Fruit fly (Drosophila melanogaster): Measurements from ENCODE around the gene spn-D.

Gene spn-D

dm6 chr3R:27185933-27186571 lies 20.5 kb downstream of the spn-D start (continued):
- TF ChIP-seq Eip78C (GFP tag) (peak; percentile 85), esn (GFP tag; optimal IDR thresholded peaks at IDR 0.05) (peak; percentile 66), CG1621 (tag; optimal IDR thresholded peaks at IDR 0.05) (peak; percentile 40), fd85E (GFP tag; optimal IDR thresholded peaks at IDR 0.05) (no peak), CG11762 (GFP tag; optimal IDR thresholded peaks at IDR 0.05; ENCODE audit: insufficient read depth) (no peak), Eip75B (GFP tag; optimal IDR thresholded peaks at IDR 0.05) (peak; percentile 72), ss (GFP tag; optimal IDR thresholded peaks at IDR 0.05) (peak; percentile 51 to 74), eg (GFP tag; IDR thresholded peaks at IDR 0.05) (peak; percentile 63), CG3919 (GFP tag; optimal IDR thresholded peaks at IDR 0.05) (peak; percentile 65), Smox (GFP tag; optimal IDR thresholded peaks at IDR 0.05) (peak; percentile 57), acj6 (GFP tag; optimal IDR thresholded peaks at IDR 0.05) (peak; percentile 59), CG6854 (GFP tag; optimal IDR thresholded peaks at IDR 0.05) (peak; percentile 92), lz (GFP tag; optimal IDR thresholded peaks at IDR 0.05) (peak; percentile 64), Hr38 (GFP tag; optimal IDR thresholded peaks at IDR 0.05) (no peak), CG4318 (GFP tag; optimal IDR thresholded peaks at IDR 0.05) (no peak), Lpt (GFP tag; optimal IDR thresholded peaks at IDR 0.05) (peak; percentile 30), achi (GFP tag; optimal IDR thresholded peaks at IDR 0.05) (peak; percentile 51), CG8632 (GFP tag; optimal IDR thresholded peaks at IDR 0.05) (peak; percentile 22), CG8119 (GFP tag; IDR thresholded peaks at IDR 0.05) (peak; percentile 32; the same call in 1 of the 3 replicates), dsx (GFP tag; optimal IDR thresholded peaks at IDR 0.05; ENCODE audit: poor library complexity, severe bottlenecking) (peak; percentile 46), CG3032 (tag; optimal IDR thresholded peaks at IDR 0.05) (peak; percentile 65)

dm6 chr3R:27186849-27187248 lies 21.3 kb downstream of the spn-D start:
- TF ChIP-seq Eip93F (GFP tag; optimal IDR thresholded peaks at IDR 0.05) (no peak), acj6 (GFP tag; optimal IDR thresholded peaks at IDR 0.05) (no peak), CG9139 (GFP tag; optimal IDR thresholded peaks at IDR 0.05) (no peak), pdm3 (GFP tag; optimal IDR thresholded peaks at IDR 0.05) (no peak), CG32006 (GFP tag; optimal IDR thresholded peaks at IDR 0.05) (no peak), CG6163 (GFP tag; IDR thresholded peaks at IDR 0.05) (no peak), fd85E (GFP tag; optimal IDR thresholded peaks at IDR 0.05) (no peak)

- TF ChIP-seq CG1621 (tag; optimal IDR thresholded peaks at IDR 0.05) (no peak), CG7368 (GFP tag; optimal IDR thresholded peaks at IDR 0.05) (no peak), CG3032 (tag; optimal IDR thresholded peaks at IDR 0.05) (peak; percentile 10), salr (GFP tag; optimal IDR thresholded peaks at IDR 0.05) (peak in 1 of 2 experiments; percentile 35), CG32006 (GFP tag; optimal IDR thresholded peaks at IDR 0.05) (peak; percentile 66), Hr4 (GFP tag; optimal IDR thresholded peaks at IDR 0.05) (peak; percentile 58), CG10669 (GFP tag; optimal IDR thresholded peaks at IDR 0.05) (peak; percentile 8), CG8119 (GFP tag; IDR thresholded peaks at IDR 0.05) (peak; percentile 69), acj6 (GFP tag; optimal IDR thresholded peaks at IDR 0.05) (no peak), eg (GFP tag; IDR thresholded peaks at IDR 0.05) (peak; percentile 66), CG4318 (GFP tag; optimal IDR thresholded peaks at IDR 0.05) (peak; percentile 12), spab (GFP tag; optimal IDR thresholded peaks at IDR 0.05) (no peak), Sox14 (GFP tag; optimal IDR thresholded peaks at IDR 0.05) (peak; percentile 15), Eip78C (GFP tag) (peak; percentile 80), OdsH (GFP tag; optimal IDR thresholded peaks at IDR 0.05) (peak; percentile 20), dsx (GFP tag; optimal IDR thresholded peaks at IDR 0.05; ENCODE audit: poor library complexity, severe bottlenecking) (no peak), net (GFP tag; optimal IDR thresholded peaks at IDR 0.05) (peak; percentile 14), Met (GFP tag; optimal IDR thresholded peaks at IDR 0.05) (no peak), cyc (GFP tag; optimal IDR thresholded peaks at IDR 0.05) (no peak), Ets96B (tag; optimal IDR thresholded peaks at IDR 0.05) (peak; percentile 47), CG6163 (GFP tag; IDR thresholded peaks at IDR 0.05) (peak; percentile 46; the same call in 1 of the 3 replicates), CG15336 (GFP tag; IDR thresholded peaks at IDR 0.05) (peak; percentile 63), CG6276 (GFP tag; optimal IDR thresholded peaks at IDR 0.05) (peak; percentile 34), CG11294 (GFP tag; IDR thresholded peaks at IDR 0.05) (no peak), Gug (GFP tag; IDR thresholded peaks at IDR 0.05) (peak; percentile 62), Smox (GFP tag; optimal IDR thresholded peaks at IDR 0.05) (no peak), Hr39 (GFP tag; optimal IDR thresholded peaks at IDR 0.05) (no peak), CG6854 (GFP tag; optimal IDR thresholded peaks at IDR 0.05) (no peak), fd59A (GFP tag; optimal IDR thresholded peaks at IDR 0.05) (no peak), achi (GFP tag; optimal IDR thresholded peaks at IDR 0.05) (peak; percentile 12), pdm3 (GFP tag; optimal IDR thresholded peaks at IDR 0.05) (peak; percentile 35)
Measured at dm6 chr3R:27193079-27193478, 27.6 kb downstream of the spn-D start.

Data from whole organism, prepupa.